Fruit fly (Drosophila melanogaster): ENCODE data around the gene CG5151.
A peak's percentile ranks its signal among the peaks of the same experiment; 100 is the strongest.

Gene CG5151

DNA sequence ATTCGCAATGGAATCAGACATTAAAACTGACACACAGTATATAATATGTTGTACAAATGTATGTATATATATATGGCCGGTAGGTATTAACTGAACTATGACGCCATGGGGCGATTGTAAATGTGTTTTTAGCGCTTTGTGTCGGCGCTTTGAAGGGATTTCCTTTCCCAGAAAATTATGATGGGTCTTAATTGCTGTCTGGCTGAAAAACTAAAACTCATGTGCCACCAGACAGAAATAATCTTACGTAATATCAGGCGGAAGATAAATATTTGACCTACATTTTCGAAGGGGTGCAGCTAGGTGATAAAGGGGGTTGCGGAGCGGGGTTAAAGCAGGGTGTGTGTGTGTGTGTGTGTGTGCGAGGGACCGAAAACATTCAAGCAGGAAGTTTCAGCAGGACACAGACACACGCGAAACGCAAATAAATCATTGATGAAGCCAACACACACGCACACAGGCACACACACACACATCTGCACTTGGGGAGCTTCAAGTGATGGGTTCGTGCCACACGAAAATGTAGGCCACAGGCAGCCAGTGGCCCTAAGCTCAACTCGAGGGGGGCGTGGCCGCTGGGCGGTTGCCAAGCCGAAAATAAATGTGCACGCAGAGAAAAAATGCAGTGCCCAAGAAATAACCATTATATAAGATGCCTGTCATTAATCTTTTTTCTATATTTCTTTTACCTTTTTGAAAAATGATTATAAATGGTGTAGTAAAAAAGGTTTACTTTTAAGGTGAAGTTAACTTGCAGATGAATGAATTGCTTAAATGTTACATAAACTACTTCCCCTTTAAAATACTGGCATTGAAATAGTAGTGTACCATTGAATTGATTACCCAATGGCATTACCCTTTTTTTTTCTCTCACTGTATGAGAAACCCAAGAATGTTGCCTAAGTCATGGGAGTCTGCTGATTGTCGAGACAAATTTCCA lies 7.0 kb downstream of the CG5151 start (continued):
- TF ChIP-seq CG31365 (tag; optimal IDR thresholded peaks at IDR 0.05) (no peak), CG3163 (GFP tag; optimal IDR thresholded peaks at IDR 0.05) (no peak), CG33213 (GFP tag; optimal IDR thresholded peaks at IDR 0.05) (no peak), unc-4 (GFP tag; IDR thresholded peaks at IDR 0.05; ENCODE audit: partially characterized antibody) (no peak), cwo (GFP tag; optimal IDR thresholded peaks at IDR 0.05) (no peak), hkb (optimal IDR thresholded peaks at IDR 0.05) (no peak), hkb (GFP tag; IDR thresholded peaks at IDR 0.05) (0 out of 2 replicates have a peak, but pooled peaks have one; percentile 35), pfk (GFP tag; optimal IDR thresholded peaks at IDR 0.05) (no peak), Fer1 (GFP tag; optimal IDR thresholded peaks at IDR 0.05) (peak; percentile 59), Dek (tag; optimal IDR thresholded peaks at IDR 0.05) (peak; percentile 44), zen (tag; optimal IDR thresholded peaks at IDR 0.05) (no peak), CG9609 (GFP tag; optimal IDR thresholded peaks at IDR 0.05) (peak; percentile 39), eyg (GFP tag; optimal IDR thresholded peaks at IDR 0.05) (no peak), h (optimal IDR thresholded peaks at IDR 0.05) (no peak), Awh (GFP tag; IDR thresholded peaks at IDR 0.05) (no peak; the same call in 1 of the 2 replicates), dmrt99B (tag; optimal IDR thresholded peaks at IDR 0.05) (peak; percentile 79), CG32532 (GFP tag; IDR thresholded peaks at IDR 0.05) (peak; percentile 20; the same call in 1 of the 2 replicates), CG6791 (GFP tag; IDR thresholded peaks at IDR 0.05; ENCODE audit: partially characterized antibody) (no peak), CG12942 (GFP tag; optimal IDR thresholded peaks at IDR 0.05) (peak; percentile 23), grau (tag; optimal IDR thresholded peaks at IDR 0.05) (peak; percentile 63), slp2 (GFP tag; optimal IDR thresholded peaks at IDR 0.05) (peak; percentile 20), Adf1 (GFP tag; IDR thresholded peaks at IDR 0.05) (no peak), CG6813 (GFP tag; optimal IDR thresholded peaks at IDR 0.05) (peak; percentile 29), sug (tag; optimal IDR thresholded peaks at IDR 0.05) (no peak), nerfin-2 (GFP tag; IDR thresholded peaks at IDR 0.05; ENCODE audit: partially characterized antibody) (no peak), CG14667 (GFP tag; IDR thresholded peaks at IDR 0.05) (no peak), CG9437 (GFP tag; optimal IDR thresholded peaks at IDR 0.05) (peak; percentile 45), mam (GFP tag; optimal IDR thresholded peaks at IDR 0.05) (peak; percentile 51), CG30403 (GFP tag; optimal IDR thresholded peaks at IDR 0.05) (peak; percentile 71), ind (GFP tag; optimal IDR thresholded peaks at IDR 0.05) (peak; percentile 54), gce (GFP tag; IDR thresholded peaks at IDR 0.05) (no peak; the same call in 2 of the 3 replicates), CG4424 (GFP tag; optimal IDR thresholded peaks at IDR 0.05) (peak; percentile 53), pita (GFP tag; optimal IDR thresholded peaks at IDR 0.05) (no peak), CG1602 (GFP tag; optimal IDR thresholded peaks at IDR 0.05) (peak; percentile 45), CHES-1-like (GFP tag; optimal IDR thresholded peaks at IDR 0.05) (peak; percentile 23), CG15696 (tag; optimal IDR thresholded peaks at IDR 0.05) (no peak), CG6654 (GFP tag; optimal IDR thresholded peaks at IDR 0.05) (no peak), BEAF-32 (GFP tag; optimal IDR thresholded peaks at IDR 0.05) (no peak), CG33557 (GFP tag; optimal IDR thresholded peaks at IDR 0.05) (no peak), CG18764 (GFP tag; optimal IDR thresholded peaks at IDR 0.05) (peak; percentile 31), Eip74EF (GFP tag; optimal IDR thresholded peaks at IDR 0.05) (peak in 1 of 2 experiments; percentile 28), pzg (GFP tag; optimal IDR thresholded peaks at IDR 0.05) (no peak), bowl (GFP tag; IDR thresholded peaks at IDR 0.05) (no peak), Hr78 (GFP tag; optimal IDR thresholded peaks at IDR 0.05) (no peak), CG13123 (GFP tag; optimal IDR thresholded peaks at IDR 0.05) (peak; percentile 32), knrl (GFP tag; IDR thresholded peaks at IDR 0.05; ENCODE audit: partially characterized antibody) (no peak), CG4617 (GFP tag; optimal IDR thresholded peaks at IDR 0.05; ENCODE audit: borderline replicate concordance) (no peak), CG34422 (GFP tag; IDR thresholded peaks at IDR 0.05) (0 out of 3 replicates have a peak, but pooled peaks have one; percentile 8)
